Fruit fly (Drosophila melanogaster): ENCODE measurements around the gene CG9213.

CG9213 gene

DNA sequence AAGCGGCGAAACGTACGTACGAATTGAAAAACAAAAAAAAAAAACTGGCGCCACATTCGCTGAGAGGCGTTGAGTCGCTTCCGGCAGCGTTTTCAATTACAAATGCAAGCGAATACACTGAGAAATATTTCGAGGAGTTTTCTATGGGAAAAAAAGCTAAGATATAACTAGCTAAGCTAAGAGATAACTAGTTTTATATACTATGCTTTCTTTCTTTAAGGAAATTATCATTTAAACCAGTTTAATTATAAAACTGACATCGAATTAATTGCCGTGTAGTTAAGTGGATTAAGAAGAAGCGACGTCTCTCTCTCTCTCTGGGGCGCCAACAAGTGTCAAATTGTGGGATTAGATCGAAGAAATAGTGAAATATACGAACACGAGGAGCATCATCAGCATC lies 41.1 kb upstream of the CG9213 start (continued):
- TF ChIP-seq CG33557 (GFP tag; optimal IDR thresholded peaks at IDR 0.05), result peak; percentile 15
- TF ChIP-seq CG17829 (tag; optimal IDR thresholded peaks at IDR 0.05), result peak; percentile 74
- peak; percentile 30 for TF ChIP-seq CG8944 (GFP tag; optimal IDR thresholded peaks at IDR 0.05)
- TF ChIP-seq Med (GFP tag), result peak; percentile 68
- peak; percentile 38 for TF ChIP-seq CG15696 (tag; optimal IDR thresholded peaks at IDR 0.05)
- TF ChIP-seq PHDP (tag; optimal IDR thresholded peaks at IDR 0.05), result peak; percentile 61
- peak; percentile 57 for TF ChIP-seq D19A (tag; optimal IDR thresholded peaks at IDR 0.05)
- no peak for TF ChIP-seq CG7928 (GFP tag; optimal IDR thresholded peaks at IDR 0.05)
- TF ChIP-seq Drgx (GFP tag; IDR thresholded peaks at IDR 0.05), result peak; percentile 75
- TF ChIP-seq CG10959 (GFP tag; IDR thresholded peaks at IDR 0.05), result peak; percentile 62; the same call in 1 of the 2 replicates
- TF ChIP-seq Atf6 (GFP tag; IDR thresholded peaks at IDR 0.05), result no peak
- no peak for TF ChIP-seq CG3163 (GFP tag; optimal IDR thresholded peaks at IDR 0.05)
- TF ChIP-seq seq (GFP tag; IDR thresholded peaks at IDR 0.05), result no peak; the same call in 1 of the 2 replicates
- peak; percentile 15 for TF ChIP-seq scrt (GFP tag; optimal IDR thresholded peaks at IDR 0.05)
- peak; percentile 7 for TF ChIP-seq CG5245 (GFP tag; optimal IDR thresholded peaks at IDR 0.05)
- no peak for TF ChIP-seq Scr (GFP tag; IDR thresholded peaks at IDR 0.05; ENCODE audit: partially characterized antibody)
- no peak for TF ChIP-seq pros (GFP tag; optimal IDR thresholded peaks at IDR 0.05)
- peak in 1 of 2 experiments; percentile 61 for TF ChIP-seq Eip74EF (GFP tag; optimal IDR thresholded peaks at IDR 0.05)
- 0 out of 3 replicates have a peak, but pooled peaks have one; percentile 16 for TF ChIP-seq CG3726 (GFP tag; IDR thresholded peaks at IDR 0.05)
- TF ChIP-seq sd (tag; optimal IDR thresholded peaks at IDR 0.05), result no peak
- no peak for TF ChIP-seq CG10543 (GFP tag; optimal IDR thresholded peaks at IDR 0.05)
- TF ChIP-seq wek (GFP tag; optimal IDR thresholded peaks at IDR 0.05), result no peak
- peak; percentile 16 for TF ChIP-seq Deaf1 (tag; optimal IDR thresholded peaks at IDR 0.05)
- no peak for TF ChIP-seq mld (GFP tag; IDR thresholded peaks at IDR 0.05; ENCODE audit: partially characterized antibody)
- no peak for TF ChIP-seq CG4282 (GFP tag; optimal IDR thresholded peaks at IDR 0.05)
- 0 out of 2 replicates have a peak, but pooled peaks have one; percentile 8 for TF ChIP-seq crol (GFP tag; IDR thresholded peaks at IDR 0.05)
- TF ChIP-seq zf30C (GFP tag; optimal IDR thresholded peaks at IDR 0.05), result no peak
- no peak for TF ChIP-seq Tbp (GFP tag; optimal IDR thresholded peaks at IDR 0.05)
- peak; percentile 20 for TF ChIP-seq Atf-2 (GFP tag; optimal IDR thresholded peaks at IDR 0.05)
- TF ChIP-seq CG8388 (GFP tag; optimal IDR thresholded peaks at IDR 0.05), result peak; percentile 57
- peak; percentile 47 for TF ChIP-seq Six4 (GFP tag; optimal IDR thresholded peaks at IDR 0.05)
- TF ChIP-seq gcm (GFP tag; optimal IDR thresholded peaks at IDR 0.05), result peak; percentile 29
- peak; percentile 75; the same call in 2 of the 3 replicates for TF ChIP-seq ci (GFP tag; IDR thresholded peaks at IDR 0.05)
- peak; percentile 56 for TF ChIP-seq tin (GFP tag; optimal IDR thresholded peaks at IDR 0.05)
- TF ChIP-seq Sry-β (GFP tag; optimal IDR thresholded peaks at IDR 0.05), result no peak
- TF ChIP-seq ro (GFP tag; IDR thresholded peaks at IDR 0.05), result no peak
- TF ChIP-seq CG6254 (GFP tag; optimal IDR thresholded peaks at IDR 0.05), result peak; percentile 61
- peak; percentile 11 for TF ChIP-seq CG8281 (tag; optimal IDR thresholded peaks at IDR 0.05)
- TF ChIP-seq Sox102F (GFP tag; optimal IDR thresholded peaks at IDR 0.05), result peak; percentile 82
- no peak for TF ChIP-seq her (GFP tag; optimal IDR thresholded peaks at IDR 0.05)
- no peak for TF ChIP-seq bigmax (GFP tag; optimal IDR thresholded peaks at IDR 0.05)
- TF ChIP-seq Xbp1 (GFP tag; optimal IDR thresholded peaks at IDR 0.05), result peak; percentile 58
- no peak for TF ChIP-seq CG14014 (GFP tag; IDR thresholded peaks at IDR 0.05)
- peak; percentile 31 for TF ChIP-seq trem (tag; optimal IDR thresholded peaks at IDR 0.05)
- peak; percentile 19 for TF ChIP-seq jing (GFP tag; optimal IDR thresholded peaks at IDR 0.05)
- peak; percentile 64 for TF ChIP-seq Ssrp (tag; optimal IDR thresholded peaks at IDR 0.05)
- peak; percentile 48; the same call in 1 of the 2 replicates for TF ChIP-seq CG7372 (GFP tag; IDR thresholded peaks at IDR 0.05)
- TF ChIP-seq dpn (GFP tag; optimal IDR thresholded peaks at IDR 0.05), result peak; percentile 34 to 53
- peak; percentile 46; the same call in 1 of the 2 replicates for TF ChIP-seq Rfx (GFP tag; IDR thresholded peaks at IDR 0.05)
- no peak for TF ChIP-seq CG12236 (GFP tag; optimal IDR thresholded peaks at IDR 0.05)
